Worm (Caenorhabditis elegans) whole organism, L3 larva: ENCODE results near the gene gnrr-2.

ENCODE experiments used
- R02D3.7 ChIP-seq: fragments of 150-350 bp; optimal IDR thresholded peaks from 2 replicates; lab custom pipeline; 2014; ENCODE audit warnings: missing biosample characterization, missing genetic modification characterization
- ceh-28 ChIP-seq: fragments of 150-350 bp; optimal IDR thresholded peaks from 2 replicates; lab custom pipeline; 2014; ENCODE audit warnings: missing biosample characterization, missing genetic modification reagents, missing genetic modification characterization
- hmg-11 ChIP-seq: sonication (generic microtip); optimal IDR thresholded peaks from 2 replicates; lab custom pipeline; 2016; ENCODE audit warnings: missing genetic modification characterization, missing compliant biosample characterization
- lin-15B ChIP-seq: fragments of 150-350 bp; optimal IDR thresholded peaks from 2 replicates; lab custom pipeline; 2014; ENCODE audit warnings: missing biosample characterization, missing genetic modification characterization
- mdl-1 ChIP-seq: fragments of 150-350 bp; optimal IDR thresholded peaks from 2 replicates; lab custom pipeline; 2014; ENCODE audit warnings: missing biosample characterization, missing genetic modification characterization
- nhr-11 ChIP-seq: fragments of 150-350 bp; optimal IDR thresholded peaks from 2 replicates; lab custom pipeline; 2014; ENCODE audit warnings: missing biosample characterization, missing genetic modification characterization
- nhr-12 ChIP-seq: fragments of 150-350 bp; optimal IDR thresholded peaks from 2 replicates; lab custom pipeline; 2014; ENCODE audit warnings: missing biosample characterization, missing genetic modification characterization
- nhr-25 ChIP-seq: sonication (generic microtip); optimal IDR thresholded peaks from 2 replicates; lab custom pipeline; 2017; ENCODE audit warnings: missing biosample characterization, missing genetic modification characterization
- nhr-77 ChIP-seq: fragments of 150-350 bp; optimal IDR thresholded peaks from 2 replicates; lab custom pipeline; 2014; ENCODE audit warnings: missing biosample characterization, missing genetic modification characterization
- snpc-4 ChIP-seq: fragments of 150-350 bp; optimal IDR thresholded peaks from 2 replicates; lab custom pipeline; 2014; ENCODE audit warnings: missing biosample characterization, missing genetic modification characterization
- tbx-2 ChIP-seq: sonication (generic microtip); optimal IDR thresholded peaks from 2 replicates; lab custom pipeline; 2016; ENCODE audit warnings: mild to moderate bottlenecking, missing genetic modification characterization, missing compliant biosample characterization
- zag-1 ChIP-seq: fragments of 150-350 bp; optimal IDR thresholded peaks from 2 replicates; lab custom pipeline; 2014; ENCODE audit warnings: missing biosample characterization, missing genetic modification characterization

- TF ChIP-seq zag-1 (tag; lab: Kevin White, UChicago): no peak
- TF ChIP-seq tbx-2 (tag; lab: Kevin White, UChicago): no peak
- TF ChIP-seq nhr-25 (tag; lab: Kevin White, UChicago): no peak
- no peak for TF ChIP-seq nhr-11 (tag; lab: Kevin White, UChicago)
- no peak for TF ChIP-seq ceh-28 (tag; lab: Kevin White, UChicago)
- TF ChIP-seq mdl-1 (tag; lab: Kevin White, UChicago): no peak
- TF ChIP-seq hmg-11 (tag; lab: Kevin White, UChicago): no peak
- TF ChIP-seq snpc-4 (tag; lab: Kevin White, UChicago): no peak
- TF ChIP-seq nhr-12: no peak
- no peak for TF ChIP-seq R02D3.7
- no peak for TF ChIP-seq nhr-77 (tag; lab: Kevin White, UChicago)
- TF ChIP-seq lin-15B: no peak
These were observed 28.6 kb upstream of the gnrr-2 start for ce11 chrV:14380242-14380641.
